Fruit fly (Drosophila melanogaster): ENCODE data around the gene CG32755.

The CG32755 gene

dm6 chrX:5904377-5905085 lies 45.5 kb upstream of the CG32755 start (continued):
- no peak for TF ChIP-seq B-H2 (GFP tag; optimal IDR thresholded peaks at IDR 0.05)
- no peak for TF ChIP-seq br (optimal IDR thresholded peaks at IDR 0.05)
- no peak for TF ChIP-seq CG32767 (GFP tag; IDR thresholded peaks at IDR 0.05)
- no peak for TF ChIP-seq Ets65A (GFP tag)
- TF ChIP-seq MESR4 (GFP tag; optimal IDR thresholded peaks at IDR 0.05): no peak
- no peak for TF ChIP-seq Spps (tag; optimal IDR thresholded peaks at IDR 0.05)
- no peak for TF ChIP-seq CG1602 (GFP tag; optimal IDR thresholded peaks at IDR 0.05)
- TF ChIP-seq Lim3 (GFP tag; IDR thresholded peaks at IDR 0.05): no peak
- no peak for TF ChIP-seq CG4282 (GFP tag; optimal IDR thresholded peaks at IDR 0.05)
- no peak for TF ChIP-seq jumu (GFP tag; optimal IDR thresholded peaks at IDR 0.05)
- TF ChIP-seq Med (GFP tag): peak; percentile 53
- TF ChIP-seq CG2129 (GFP tag; IDR thresholded peaks at IDR 0.05; ENCODE audit: partially characterized antibody): no peak
- TF ChIP-seq Trl (optimal IDR thresholded peaks at IDR 0.05): peak; percentile 65 to 82
- TF ChIP-seq Trl (GFP tag; optimal IDR thresholded peaks at IDR 0.05): no peak
- no peak for TF ChIP-seq CG7963 (GFP tag; IDR thresholded peaks at IDR 0.05; ENCODE audit: partially characterized antibody)
- TF ChIP-seq CG14965 (GFP tag; optimal IDR thresholded peaks at IDR 0.05; ENCODE audit: borderline replicate concordance): no peak
- TF ChIP-seq D (optimal IDR thresholded peaks at IDR 0.05): no peak
- TF ChIP-seq D (GFP tag; optimal IDR thresholded peaks at IDR 0.05): no peak
- no peak for TF ChIP-seq croc (GFP tag; conservative IDR thresholded peaks at IDR 0.05)
- TF ChIP-seq CG8478 (optimal IDR thresholded peaks at IDR 0.05): no peak
- TF ChIP-seq Mrtf (GFP tag; IDR thresholded peaks at IDR 0.05): no peak
- TF ChIP-seq CG1792 (GFP tag; optimal IDR thresholded peaks at IDR 0.05): no peak
- peak; percentile 77 for TF ChIP-seq Awh (GFP tag; IDR thresholded peaks at IDR 0.05)
- peak; percentile 12 for TF ChIP-seq CG10979 (tag; optimal IDR thresholded peaks at IDR 0.05)
- TF ChIP-seq CG11504 (tag; optimal IDR thresholded peaks at IDR 0.05): no peak
- TF ChIP-seq CG14441 (GFP tag; IDR thresholded peaks at IDR 0.05): no peak
- TF ChIP-seq Pdp1 (GFP tag; optimal IDR thresholded peaks at IDR 0.05): peak in 1 of 2 experiments; percentile 26
- TF ChIP-seq corto (GFP tag; optimal IDR thresholded peaks at IDR 0.05): peak; percentile 63
- TF ChIP-seq Lhr (GFP tag; optimal IDR thresholded peaks at IDR 0.05): no peak
- TF ChIP-seq abd-A (tag; optimal IDR thresholded peaks at IDR 0.05): peak; percentile 88
- peak; percentile 11 for TF ChIP-seq sqz (GFP tag; optimal IDR thresholded peaks at IDR 0.05)
- no peak for TF ChIP-seq gem (tag; optimal IDR thresholded peaks at IDR 0.05)
- TF ChIP-seq Hmx (GFP tag; optimal IDR thresholded peaks at IDR 0.05): no peak
- no peak for TF ChIP-seq CG18476 (GFP tag; optimal IDR thresholded peaks at IDR 0.05)
- TF ChIP-seq CG15601 (tag; optimal IDR thresholded peaks at IDR 0.05): no peak
- TF ChIP-seq Bteb2 (GFP tag; optimal IDR thresholded peaks at IDR 0.05): no peak
- no peak for TF ChIP-seq wek (GFP tag; optimal IDR thresholded peaks at IDR 0.05)
- TF ChIP-seq CG18262 (tag; optimal IDR thresholded peaks at IDR 0.05): no peak
- peak; percentile 51; the same call in 1 of the 2 replicates for TF ChIP-seq crol (GFP tag; IDR thresholded peaks at IDR 0.05)
- TF ChIP-seq Max (GFP tag; optimal IDR thresholded peaks at IDR 0.05): no peak
- no peak for TF ChIP-seq HLH4C (GFP tag; IDR thresholded peaks at IDR 0.05; ENCODE audit: partially characterized antibody)
- TF ChIP-seq CG12942 (GFP tag; optimal IDR thresholded peaks at IDR 0.05): no peak
- TF ChIP-seq dpn (GFP tag; optimal IDR thresholded peaks at IDR 0.05): no peak
- TF ChIP-seq NC2α (GFP tag; optimal IDR thresholded peaks at IDR 0.05): no peak
- TF ChIP-seq CG10321 (GFP tag; IDR thresholded peaks at IDR 0.05): peak; percentile 70
- TF ChIP-seq her (GFP tag; optimal IDR thresholded peaks at IDR 0.05): no peak
- no peak for TF ChIP-seq CG11398 (GFP tag; optimal IDR thresholded peaks at IDR 0.05)
- peak; percentile 27; the same call in 1 of the 2 replicates for TF ChIP-seq sob (GFP tag; IDR thresholded peaks at IDR 0.05)
- TF ChIP-seq sens (GFP tag): peak; percentile 77
- TF ChIP-seq chinmo (GFP tag; IDR thresholded peaks at IDR 0.05; ENCODE audit: partially characterized antibody): 0 out of 4 replicates have a peak, but pooled peaks have one; percentile 60
- TF ChIP-seq Hr3 (GFP tag; optimal IDR thresholded peaks at IDR 0.05): no peak
- no peak; the same call in 1 of the 2 replicates for TF ChIP-seq Rfx (GFP tag; IDR thresholded peaks at IDR 0.05)

All from whole organism, embryonic.